Worm (Caenorhabditis elegans): ENCODE measurements around the gene fbxa-220.

- TF ChIP-seq nhr-77 (tag; optimal IDR thresholded peaks at IDR 0.05) (no peak), unc-62 (GFP tag; optimal IDR thresholded peaks at IDR 0.05) (no peak), aly-2 (tag; optimal IDR thresholded peaks at IDR 0.05) (no peak), ZK546.5 (tag; optimal IDR thresholded peaks at IDR 0.05) (no peak), ama-1 (optimal IDR thresholded peaks at IDR 0.05) (no peak), nhr-12 (tag; optimal IDR thresholded peaks at IDR 0.05) (no peak), nhr-6 (tag; optimal IDR thresholded peaks at IDR 0.05) (no peak), unc-55 (GFP tag; optimal IDR thresholded peaks at IDR 0.05) (no peak), snpc-4 (tag; optimal IDR thresholded peaks at IDR 0.05) (no peak)
These were observed 24.8 kb upstream of the fbxa-220 start, which contains the start of gene Y66D12A.19 for ce11 chrIII:11508816-11509215.
